Fruit fly (Drosophila melanogaster) whole organism, embryonic: ENCODE data around the gene CG7366.

ENCODE experiments used
- BtbVII ChIP-seq: fragments of 200-800 bp; sonication (Bioruptor generic); optimal IDR thresholded peaks from 3 replicates; lab custom pipeline; 2017; ENCODE audit warnings: missing biosample characterization, mild to moderate bottlenecking, missing genetic modification characterization
- CG10431 ChIP-seq: fragments of 200-800 bp; sonication (Bioruptor generic); optimal IDR thresholded peaks from 3 replicates; lab custom pipeline; 2018; ENCODE audit warnings: missing biosample characterization, mild to moderate bottlenecking, missing genetic modification characterization
- CG10979 ChIP-seq: fragments of 200-800 bp; sonication (Bioruptor generic); optimal IDR thresholded peaks from 2 replicates; lab custom pipeline; 2018; ENCODE audit warnings: missing biosample characterization, mild to moderate bottlenecking, missing genetic modification characterization, moderate library complexity
- CG12219 ChIP-seq: fragments of 200-800 bp; sonication (Bioruptor generic); optimal IDR thresholded peaks from 3 replicates; lab custom pipeline; 2018; ENCODE audit warnings: missing biosample characterization, mild to moderate bottlenecking, missing genetic modification characterization
- CG13296 ChIP-seq: fragments of 200-800 bp; sonication (Bioruptor generic); optimal IDR thresholded peaks from 3 replicates; lab custom pipeline; 2018; ENCODE audit warnings: missing biosample characterization, mild to moderate bottlenecking, missing genetic modification characterization
- CG14667 ChIP-seq: fragments of 200-800 bp; sonication (Bioruptor generic); IDR thresholded peaks from 2 replicates; pipeline ENCODE4 v1.3.6; 2022; ENCODE audit warnings: missing biosample characterization, missing genetic modification characterization
- CG17361 ChIP-seq: fragments of 200-800 bp; sonication (Bioruptor generic); IDR thresholded peaks from 3 replicates; pipeline ENCODE4 v1.3.6; 2022; ENCODE audit warnings: missing biosample characterization, missing genetic modification characterization
- CG18262 ChIP-seq: fragments of 200-800 bp; optimal IDR thresholded peaks from 3 replicates; lab custom pipeline; 2019; ENCODE audit warnings: missing biosample characterization, mild to moderate bottlenecking, missing genetic modification characterization, moderate library complexity
- CG1832 ChIP-seq: fragments of 200-800 bp; sonication (Bioruptor generic); optimal IDR thresholded peaks from 2 replicates; lab custom pipeline; 2017; ENCODE audit warnings: missing biosample characterization, mild to moderate bottlenecking, missing genetic modification characterization, inconsistent platforms
- CG2116 ChIP-seq: fragments of 200-800 bp; sonication (Bioruptor generic); optimal IDR thresholded peaks from 3 replicates; lab custom pipeline; 2018; ENCODE audit warnings: missing biosample characterization, mild to moderate bottlenecking, missing genetic modification characterization
- CG2889 ChIP-seq: fragments of 200-800 bp; sonication (Bioruptor generic); IDR thresholded peaks from 3 replicates; pipeline ENCODE4 v1.3.6; 2022; ENCODE audit warnings: missing biosample characterization, missing genetic modification characterization
- CG32532 ChIP-seq: fragments of 200-800 bp; sonication (Bioruptor generic); IDR thresholded peaks from 2 replicates; pipeline ENCODE4 v1.3.6; 2022; ENCODE audit warnings: missing biosample characterization, missing genetic modification characterization
- CG3281 ChIP-seq: fragments of 200-800 bp; sonication (Bioruptor generic); optimal IDR thresholded peaks from 3 replicates; lab custom pipeline; 2017; ENCODE audit warnings: missing biosample characterization, mild to moderate bottlenecking, missing genetic modification characterization
- CG34224 ChIP-seq: fragments of 200-800 bp; sonication (Bioruptor generic); IDR thresholded peaks from 3 replicates; pipeline ENCODE4 v1.3.6; 2022; ENCODE audit warnings: missing biosample characterization, missing genetic modification characterization; ENCODE audit not compliant: partially characterized antibody
- CG6689 ChIP-seq: fragments of 200-800 bp; sonication (Bioruptor generic); IDR thresholded peaks from 2 replicates; pipeline ENCODE4 v1.3.6; 2022; ENCODE audit warnings: missing biosample characterization, missing genetic modification characterization
- CG6765 ChIP-seq: fragments of 200-800 bp; sonication (Bioruptor generic); optimal IDR thresholded peaks from 3 replicates; lab custom pipeline; 2017; ENCODE audit warnings: missing biosample characterization, mild to moderate bottlenecking, missing genetic modification characterization
- CG6813 ChIP-seq: fragments of 200-800 bp; sonication (Bioruptor generic); optimal IDR thresholded peaks from 2 replicates; lab custom pipeline; 2017; ENCODE audit warnings: missing biosample characterization, missing genetic modification characterization, mild to moderate bottlenecking, moderate library complexity, missing genetic modification reagents
- CG7372 ChIP-seq: fragments of 200-800 bp; sonication (Bioruptor generic); IDR thresholded peaks from 2 replicates; pipeline ENCODE4 v1.3.6; 2022; ENCODE audit warnings: missing biosample characterization, missing genetic modification characterization
- CG7556 ChIP-seq: fragments of 200-800 bp; sonication (Bioruptor generic); optimal IDR thresholded peaks from 2 replicates; lab custom pipeline; 2017; ENCODE audit warnings: missing biosample characterization, mild to moderate bottlenecking, missing genetic modification characterization
- CG9437 ChIP-seq: fragments of 200-800 bp; sonication (Bioruptor generic); optimal IDR thresholded peaks from 2 replicates; lab custom pipeline; 2018; ENCODE audit warnings: missing biosample characterization, mild to moderate bottlenecking, missing genetic modification characterization
- CrebB ChIP-seq: fragments of 200-800 bp; sonication (Bioruptor generic); optimal IDR thresholded peaks from 3 replicates; lab custom pipeline; 2018; ENCODE audit warnings: missing biosample characterization, mild to moderate bottlenecking, missing genetic modification characterization
- Dad ChIP-seq: fragments of 200-800 bp; sonication (Bioruptor generic); optimal IDR thresholded peaks from 3 replicates; lab custom pipeline; 2016; ENCODE audit warnings: missing biosample characterization, missing genetic modification characterization
- Dp ChIP-seq: fragments of 200-800 bp; sonication (Bioruptor generic); optimal IDR thresholded peaks from 2 replicates; lab custom pipeline; 2018; ENCODE audit warnings: missing biosample characterization, mild to moderate bottlenecking, missing genetic modification characterization, moderate library complexity
- Ets97D ChIP-seq: fragments of 200-800 bp; sonication (Bioruptor generic); optimal IDR thresholded peaks from 3 replicates; lab custom pipeline; 2016; ENCODE audit warnings: missing biosample characterization, missing genetic modification characterization
- Fer2 ChIP-seq: fragments of 200-800 bp; sonication (Bioruptor generic); optimal IDR thresholded peaks from 2 replicates; lab custom pipeline; 2018; ENCODE audit warnings: missing biosample characterization, mild to moderate bottlenecking, missing genetic modification characterization, moderate library complexity
- Gug ChIP-seq: fragments of 200-800 bp; sonication (Bioruptor generic); IDR thresholded peaks from 4 replicates; pipeline ENCODE4 v1.3.6; 2022; ENCODE audit warnings: missing biosample characterization, missing genetic modification characterization
- Med ChIP-seq: fragments of 200-800 bp; sonication (Bioruptor generic); peaks from one replicate; lab custom pipeline; 2016; ENCODE audit warnings: missing biosample characterization, missing genetic modification characterization, mild to moderate bottlenecking, inconsistent platforms, moderate library complexity
- NK7.1 ChIP-seq: fragments of 200-800 bp; sonication (Bioruptor generic); optimal IDR thresholded peaks from 3 replicates; lab custom pipeline; 2016; ENCODE audit warnings: missing biosample characterization, missing genetic modification characterization
- Nf-YC ChIP-seq: fragments of 200-800 bp; optimal IDR thresholded peaks from 3 replicates; lab custom pipeline; 2019; ENCODE audit warnings: missing biosample characterization, mild to moderate bottlenecking, missing genetic modification characterization, moderate library complexity
- Opbp ChIP-seq: fragments of 200-800 bp; sonication (Bioruptor generic); IDR thresholded peaks from 3 replicates; pipeline ENCODE4 v1.3.6; 2022; ENCODE audit warnings: missing biosample characterization, missing genetic modification characterization; ENCODE audit not compliant: partially characterized antibody
- Sox100B ChIP-seq: fragments of 200-800 bp; sonication (Bioruptor generic); optimal IDR thresholded peaks from 3 replicates; lab custom pipeline; 2018; ENCODE audit warnings: missing biosample characterization, mild to moderate bottlenecking, missing genetic modification characterization
- chn ChIP-seq: fragments of 200-800 bp; sonication (Bioruptor generic); optimal IDR thresholded peaks from 2 replicates; lab custom pipeline; 2016; ENCODE audit warnings: missing biosample characterization, missing genetic modification characterization
- ci ChIP-seq: fragments of 200-800 bp; sonication (Bioruptor generic); IDR thresholded peaks from 3 replicates; pipeline ENCODE4 v1.3.6; 2022; ENCODE audit warnings: missing biosample characterization, missing genetic modification characterization
- corto ChIP-seq: fragments of 200-800 bp; sonication (Bioruptor generic); optimal IDR thresholded peaks from 2 replicates; lab custom pipeline; 2016; ENCODE audit warnings: missing biosample characterization, mild to moderate bottlenecking, missing genetic modification characterization, moderate library complexity
- en ChIP-seq: fragments of 200-800 bp; sonication (Bioruptor generic); optimal IDR thresholded peaks from 2 replicates; lab custom pipeline; 2016; ENCODE audit warnings: missing biosample characterization, missing genetic modification characterization
- exex ChIP-seq: fragments of 200-800 bp; sonication (Bioruptor generic); optimal IDR thresholded peaks from 4 replicates; lab custom pipeline; 2018; ENCODE audit warnings: missing biosample characterization, mild to moderate bottlenecking, missing genetic modification characterization, moderate library complexity
- gsb-n ChIP-seq: fragments of 200-800 bp; sonication (Bioruptor generic); optimal IDR thresholded peaks from 3 replicates; lab custom pipeline; 2018; ENCODE audit warnings: missing biosample characterization, mild to moderate bottlenecking, missing genetic modification characterization
- hkb ChIP-seq, 2 experiments: fragments of 200-800 bp in 1 of 2; fragments of >200 bp in 1 of 2; sonication (Bioruptor generic) in 1 of 2; IDR thresholded peaks in 1 of 2; optimal IDR thresholded peaks in 1 of 2; 2 replicates each; pipeline versions ENCODE4 v1.3.6 to Lab custom; 2017 to 2022; ENCODE audit warnings: missing biosample characterization in 1 of 2, missing genetic modification characterization in 1 of 2
- kah ChIP-seq: fragments of 200-800 bp; sonication (Bioruptor generic); optimal IDR thresholded peaks from 2 replicates; lab custom pipeline; 2018; ENCODE audit warnings: missing biosample characterization, mild to moderate bottlenecking, missing genetic modification characterization
- lmd ChIP-seq: fragments of 200-800 bp; sonication (Bioruptor generic); IDR thresholded peaks from 2 replicates; pipeline ENCODE4 v1.3.6; 2022; ENCODE audit warnings: missing biosample characterization, missing genetic modification characterization
- odd ChIP-seq: fragments of 200-800 bp; sonication (Bioruptor generic); optimal IDR thresholded peaks from 2 replicates; lab custom pipeline; 2017; ENCODE audit warnings: missing biosample characterization, mild to moderate bottlenecking, missing genetic modification characterization
- pum ChIP-seq: fragments of 200-800 bp; sonication (Bioruptor generic); optimal IDR thresholded peaks from 2 replicates; lab custom pipeline; 2016; ENCODE audit warnings: missing biosample characterization, missing genetic modification characterization
- sc ChIP-seq, 3 experiments: fragments of >200 bp in 2 of 3; fragments of 200-800 bp in 1 of 3; sonication (Bioruptor generic) in 1 of 3; optimal IDR thresholded peaks; 2 replicates in 2 of 3; 3 replicates in 1 of 3; lab custom pipeline; 2017; ENCODE audit warnings: mild to moderate bottlenecking in 1 of 3, missing biosample characterization in 1 of 3, missing genetic modification characterization in 1 of 3, missing genetic modification reagents in 1 of 3
- slou ChIP-seq: fragments of 200-800 bp; sonication (Bioruptor generic); optimal IDR thresholded peaks from 3 replicates; lab custom pipeline; 2016; ENCODE audit warnings: missing biosample characterization, missing genetic modification characterization
- tgo ChIP-seq: fragments of 200-800 bp; sonication (Bioruptor generic); IDR thresholded peaks from 3 replicates; pipeline ENCODE4 v1.3.6; 2022; ENCODE audit warnings: missing biosample characterization, missing genetic modification characterization
- toy ChIP-seq: fragments of 200-800 bp; sonication (Bioruptor generic); IDR thresholded peaks from 2 replicates; pipeline ENCODE4 v1.3.6; 2022; ENCODE audit warnings: missing biosample characterization, missing genetic modification characterization
- vvl ChIP-seq: fragments of 200-800 bp; sonication (Bioruptor generic); IDR thresholded peaks from 2 replicates; pipeline ENCODE4 v1.3.6; 2022; ENCODE audit warnings: missing biosample characterization, missing genetic modification characterization

CG7366 gene

DNA sequence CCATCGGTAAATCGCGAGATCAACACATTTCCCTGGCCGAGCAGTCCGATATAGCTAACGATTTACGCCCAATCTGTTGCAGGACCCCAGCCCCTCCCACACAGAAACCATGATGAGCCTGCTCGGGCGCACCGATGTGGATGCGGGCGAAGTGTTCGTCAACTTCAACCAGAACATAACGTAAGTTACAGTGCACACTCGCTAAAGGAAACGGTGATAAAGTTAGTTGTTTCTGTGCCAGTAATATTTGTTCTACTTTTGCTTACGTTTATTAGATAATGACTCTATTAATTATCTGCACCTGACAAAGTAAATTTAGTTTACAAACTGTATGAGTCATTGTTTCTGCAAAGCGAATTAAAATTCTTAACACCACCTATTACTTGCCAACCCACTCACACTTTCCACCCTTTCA lies 14.8 kb downstream of the CG7366 start (continued):
- no peak for TF ChIP-seq NK7.1
- TF ChIP-seq kah, result no peak
- peak; percentile 94 for TF ChIP-seq CG9437 (GFP tag; lab: Kevin White, UChicago)
- TF ChIP-seq Gug, result no peak
- no peak for TF ChIP-seq en (GFP tag; lab: Kevin White, UChicago)
- no peak for TF ChIP-seq CG34224 (GFP tag; lab: Robert Waterston, UW)
- TF ChIP-seq pum (GFP tag; lab: Kevin White, UChicago), result no peak
- TF ChIP-seq CG32532 (GFP tag; lab: Robert Waterston, UW), result peak; percentile 42; the same call in 1 of the 2 replicates
- peak; percentile 79 for TF ChIP-seq Med (GFP tag; lab: Kevin White, UChicago)
- TF ChIP-seq BtbVII (GFP tag; lab: Kevin White, UChicago), result no peak
- no peak for TF ChIP-seq CG2889
- no peak for TF ChIP-seq hkb (optimal IDR thresholded peaks at IDR 0.05; lab: Kevin White, UChicago)
- TF ChIP-seq hkb (GFP tag; IDR thresholded peaks at IDR 0.05; lab: Robert Waterston, UW), result peak; percentile 20; the same call in 1 of the 2 replicates
- no peak for TF ChIP-seq CG1832 (GFP tag; lab: Kevin White, UChicago)
- no peak for TF ChIP-seq Dad (GFP tag; lab: Kevin White, UChicago)

DNA sequence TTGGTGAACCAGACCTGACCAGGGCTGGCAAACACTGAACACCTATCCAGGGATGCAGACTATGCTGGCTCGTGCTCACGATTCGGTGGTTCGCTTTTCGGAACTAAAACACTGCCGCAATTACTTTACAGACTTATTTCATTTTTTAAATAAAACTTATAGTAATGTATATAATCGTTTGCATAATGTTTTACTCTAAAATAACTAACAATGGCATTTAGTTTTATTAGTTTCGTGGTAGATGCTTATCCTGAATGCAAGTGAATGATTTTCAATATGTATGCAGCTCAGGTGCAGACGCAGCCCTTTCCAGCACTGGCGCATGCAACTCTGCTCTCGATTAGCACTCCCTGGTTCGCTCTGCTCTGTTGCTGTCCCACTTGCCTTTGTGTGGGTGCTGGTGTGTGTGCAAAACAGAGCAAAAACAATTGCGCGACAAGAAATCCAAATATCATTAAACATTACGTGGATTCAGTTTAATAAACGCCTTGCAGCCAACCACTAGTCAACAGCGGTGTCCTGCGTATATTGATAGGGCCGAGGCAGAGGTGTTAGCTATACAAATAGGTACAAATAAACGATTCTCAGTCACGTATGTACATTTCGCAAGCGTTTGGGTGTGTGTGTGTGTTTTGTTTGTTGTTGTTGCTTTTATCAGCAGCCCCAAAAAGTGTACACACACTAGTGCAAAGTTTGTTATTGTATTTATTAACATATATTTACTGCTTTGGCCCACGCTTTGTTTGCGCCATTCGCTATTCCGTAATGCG lies 15.4 kb downstream of the CG7366 start, which contains the start of the genes ERR and Atg18a:
Gene ERR, minus strand, starts transcription at position 45 of the 770 bp plus-strand sequence.
Gene Atg18a, plus strand, starts transcription at position 231 of the 770 bp plus-strand sequence.
- TF ChIP-seq CG12219 (GFP tag; lab: Kevin White, UChicago) (no peak), gsb-n (no peak), ci (GFP tag; lab: Robert Waterston, UW) (peak; percentile 82), CG17361 (GFP tag; lab: Robert Waterston, UW) (peak; percentile 92), CG2116 (peak; percentile 99), CG3281 (GFP tag; lab: Kevin White, UChicago) (peak; percentile 87), exex (peak; percentile 50), CG10431 (peak; percentile 47), CG14667 (GFP tag; lab: Robert Waterston, UW) (peak; percentile 89), Dp (GFP tag; lab: Kevin White, UChicago) (peak; percentile 27), Ets97D (peak; percentile 88), CG6813 (GFP tag; lab: Kevin White, UChicago) (no peak), tgo (GFP tag; lab: Robert Waterston, UW) (peak; percentile 85), lmd (GFP tag; lab: Robert Waterston, UW) (peak; percentile 92), CG6689 (peak; percentile 86), CG13296 (GFP tag; lab: Kevin White, UChicago) (peak; percentile 51), sc (optimal IDR thresholded peaks at IDR 0.05; lab: Kevin White, UChicago) (no peak), sc (GFP tag; optimal IDR thresholded peaks at IDR 0.05; lab: Kevin White, UChicago) (peak; percentile 56), CG6765 (GFP tag; lab: Kevin White, UChicago) (no peak), CG7556 (peak; percentile 75), CG7372 (peak; percentile 89), CG18262 (peak; percentile 79), chn (GFP tag; lab: Kevin White, UChicago) (peak; percentile 87), CG10979 (tag; lab: Kevin White, UChicago) (peak; percentile 68), Fer2 (tag; lab: Kevin White, UChicago) (peak; percentile 82), slou (peak; percentile 87), vvl (peak; percentile 85), Nf-YC (peak; percentile 81), corto (GFP tag; lab: Kevin White, UChicago) (peak; percentile 71), CG2889 (peak; percentile 77), Sox100B (GFP tag; lab: Kevin White, UChicago) (no peak), Opbp (GFP tag; lab: Robert Waterston, UW) (peak; percentile 51; the same call in 1 of the 3 replicates), CG34224 (GFP tag; lab: Robert Waterston, UW) (peak; percentile 65; the same call in 2 of the 3 replicates), CrebB (tag; lab: Kevin White, UChicago) (peak; percentile 13), odd (GFP tag; lab: Kevin White, UChicago) (peak; percentile 11), toy (GFP tag; lab: Robert Waterston, UW) (peak; percentile 52; the same call in 1 of the 2 replicates)
